Fruit fly (Drosophila melanogaster): ENCODE measurements around the gene CG33764.

dm6 chr3L:4293304-4293703 is 26.0 kb upstream of the CG33764 start:
- TF ChIP-seq dati (GFP tag; IDR thresholded peaks at IDR 0.05), result no peak
- no peak for TF ChIP-seq bab2 (GFP tag; optimal IDR thresholded peaks at IDR 0.05)
- no peak for TF ChIP-seq disco-r (GFP tag; optimal IDR thresholded peaks at IDR 0.05)
- TF ChIP-seq Taf1 (GFP tag; IDR thresholded peaks at IDR 0.05), result no peak
- no peak for TF ChIP-seq toy (GFP tag; IDR thresholded peaks at IDR 0.05)
- TF ChIP-seq CG32532 (GFP tag; IDR thresholded peaks at IDR 0.05), result no peak
